Fruit fly (Drosophila melanogaster): ENCODE data around the gene CG13445.

DNA sequence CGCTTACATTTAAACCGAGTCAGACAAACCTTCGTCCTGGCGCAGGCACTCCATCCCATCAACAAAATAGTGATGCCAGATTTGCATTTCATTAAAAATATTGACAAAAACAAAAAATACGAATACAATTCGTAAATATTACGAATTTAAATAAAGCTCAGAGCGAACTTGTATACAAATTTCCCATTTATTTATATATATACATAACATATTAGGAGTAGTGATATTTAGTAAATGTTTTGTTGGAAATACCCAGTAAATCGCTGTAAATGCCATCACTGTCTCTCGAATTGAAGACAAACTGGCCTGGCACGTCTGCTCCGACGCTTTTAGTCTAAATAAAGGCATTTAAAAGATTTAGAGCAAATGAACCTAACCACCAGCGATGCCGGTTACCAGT is 37.0 kb upstream of the CG13445 start:
- TF ChIP-seq CG17186 (GFP tag; optimal IDR thresholded peaks at IDR 0.05) (no peak), ssp (GFP tag; IDR thresholded peaks at IDR 0.05) (no peak), CG7786 (GFP tag; optimal IDR thresholded peaks at IDR 0.05) (no peak), CG34224 (GFP tag; IDR thresholded peaks at IDR 0.05; ENCODE audit: partially characterized antibody) (no peak), dmrt99B (tag; optimal IDR thresholded peaks at IDR 0.05) (no peak), Ada2b (GFP tag; IDR thresholded peaks at IDR 0.05) (no peak), CG2129 (GFP tag; IDR thresholded peaks at IDR 0.05; ENCODE audit: partially characterized antibody) (no peak), HLH54F (GFP tag; optimal IDR thresholded peaks at IDR 0.05) (no peak)
